Worm (Caenorhabditis elegans) whole organism, young adult: Measurements from ENCODE around the gene srw-59.

ENCODE experiments used
- ama-1 ChIP-seq, 3 experiments: fragments of 150-350 bp in 1 of 3; sonication (generic microtip) in 2 of 3; optimal IDR thresholded peaks; 2 replicates each; lab custom pipeline; 2014 to 2018; ENCODE audit warnings: missing biosample characterization in 2 of 3, missing genetic modification characterization in 2 of 3, missing genetic modification reagents in 2 of 3
- unc-130 ChIP-seq: sonication (generic microtip); optimal IDR thresholded peaks from 2 replicates; lab custom pipeline; 2016; ENCODE audit warnings: missing genetic modification reagents, missing genetic modification characterization, missing compliant biosample characterization

DNA sequence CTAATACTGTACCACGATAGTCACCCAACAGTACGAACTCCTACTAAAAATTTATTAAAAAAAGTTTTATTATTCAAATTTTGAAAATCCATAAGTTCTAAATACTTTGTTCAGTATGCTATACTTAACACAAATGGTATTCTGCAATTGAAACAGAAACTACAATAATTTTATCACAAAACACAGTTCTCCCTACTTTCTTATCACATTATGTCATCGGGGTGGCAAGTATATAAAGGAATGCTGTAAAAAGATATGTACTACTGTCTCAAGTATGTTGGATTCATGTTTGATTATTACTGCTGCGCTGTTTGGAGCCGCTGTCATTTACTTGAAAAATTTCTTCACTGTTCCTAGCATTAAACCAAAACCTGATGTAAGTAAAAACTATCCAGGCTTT is 29.7 kb downstream of the srw-59 start, which contains the start of gene cdr-1:
- TF ChIP-seq ama-1 (optimal IDR thresholded peaks at IDR 0.05; lab: Kevin White, UChicago) (no peak), ama-1 (GFP tag; optimal IDR thresholded peaks at IDR 0.05; lab: Kevin White, UChicago) (no peak), unc-130 (GFP tag; lab: Kevin White, UChicago) (no peak)
